Worm (Caenorhabditis elegans): ENCODE data around the gene unc-64.
A peak's percentile ranks its signal among the peaks of the same experiment; 100 is the strongest.

unc-64 gene

ce11 chrIII:13256438-13256928 is 20.6 kb upstream of the unc-64 start, which contains the start of gene F56A8.3 (continued):
- TF ChIP-seq nhr-84 (tag; optimal IDR thresholded peaks at IDR 0.05) = no peak
- TF ChIP-seq sup-37 (GFP tag; optimal IDR thresholded peaks at IDR 0.05) = no peak
- peak; percentile 60 for TF ChIP-seq irx-1 (tag; optimal IDR thresholded peaks at IDR 0.05)
- peak; percentile 99 to 100 for TF ChIP-seq efl-1 (optimal IDR thresholded peaks at IDR 0.05)
- peak; percentile 99 to 100 for TF ChIP-seq efl-1 (GFP tag; optimal IDR thresholded peaks at IDR 0.05 in 1 of 2)
- no peak for TF ChIP-seq lir-3 (tag; optimal IDR thresholded peaks at IDR 0.05; ENCODE audit: poor library complexity)
- TF ChIP-seq ceh-82 (tag; optimal IDR thresholded peaks at IDR 0.05) = peak; percentile 52 to 76 (median 58)
- no peak for TF ChIP-seq lin-14 (GFP tag; optimal IDR thresholded peaks at IDR 0.05)
- TF ChIP-seq nhr-12 (tag; optimal IDR thresholded peaks at IDR 0.05) = peak; percentile 7
- TF ChIP-seq dpl-1 (GFP tag; optimal IDR thresholded peaks at IDR 0.05) = peak; percentile 98 to 99 (median 99)
- TF ChIP-seq ceh-90 (tag; optimal IDR thresholded peaks at IDR 0.05) = no peak
- peak; percentile 75 for TF ChIP-seq mep-1 (tag; optimal IDR thresholded peaks at IDR 0.05)
- TF ChIP-seq dsc-1 (tag; optimal IDR thresholded peaks at IDR 0.05) = peak; percentile 78
- no peak for TF ChIP-seq nhr-28 (tag; optimal IDR thresholded peaks at IDR 0.05)
- TF ChIP-seq ceh-8 (GFP tag; optimal IDR thresholded peaks at IDR 0.05) = no peak
- TF ChIP-seq unc-62 (GFP tag; optimal IDR thresholded peaks at IDR 0.05) = no peak
- TF ChIP-seq snpc-4 (tag; optimal IDR thresholded peaks at IDR 0.05) = peak; percentile 37
- TF ChIP-seq ceh-88 (GFP tag; IDR thresholded peaks at IDR 0.05) = no peak
- peak; percentile 82 for TF ChIP-seq lin-39 (tag; optimal IDR thresholded peaks at IDR 0.05)
- TF ChIP-seq zag-1 (tag; optimal IDR thresholded peaks at IDR 0.05) = no peak
- no peak for TF ChIP-seq ztf-11 (tag; optimal IDR thresholded peaks at IDR 0.05)
- TF ChIP-seq ces-1 (GFP tag; optimal IDR thresholded peaks at IDR 0.05) = no peak
- no peak for TF ChIP-seq fkh-10 (GFP tag; optimal IDR thresholded peaks at IDR 0.05)
- no peak for TF ChIP-seq aha-1 (tag; optimal IDR thresholded peaks at IDR 0.05)
- TF ChIP-seq mab-9 (GFP tag; IDR thresholded peaks at IDR 0.05) = no peak
- TF ChIP-seq unc-86 (tag; optimal IDR thresholded peaks at IDR 0.05) = peak; percentile 19
- peak; percentile 86 for TF ChIP-seq snu-23 (GFP tag; optimal IDR thresholded peaks at IDR 0.05)
- no peak for TF ChIP-seq unc-30 (tag; optimal IDR thresholded peaks at IDR 0.05)
- peak; percentile 80 for TF ChIP-seq nhr-90 (tag; optimal IDR thresholded peaks at IDR 0.05; ENCODE audit: poor library complexity)
- TF ChIP-seq rnt-1 (tag; optimal IDR thresholded peaks at IDR 0.05) = peak; percentile 81
- TF ChIP-seq mdl-1 (tag; optimal IDR thresholded peaks at IDR 0.05) = peak in 1 of 2 experiments; percentile 60
- TF ChIP-seq grh-1 (GFP tag; IDR thresholded peaks at IDR 0.05) = no peak

DNA sequence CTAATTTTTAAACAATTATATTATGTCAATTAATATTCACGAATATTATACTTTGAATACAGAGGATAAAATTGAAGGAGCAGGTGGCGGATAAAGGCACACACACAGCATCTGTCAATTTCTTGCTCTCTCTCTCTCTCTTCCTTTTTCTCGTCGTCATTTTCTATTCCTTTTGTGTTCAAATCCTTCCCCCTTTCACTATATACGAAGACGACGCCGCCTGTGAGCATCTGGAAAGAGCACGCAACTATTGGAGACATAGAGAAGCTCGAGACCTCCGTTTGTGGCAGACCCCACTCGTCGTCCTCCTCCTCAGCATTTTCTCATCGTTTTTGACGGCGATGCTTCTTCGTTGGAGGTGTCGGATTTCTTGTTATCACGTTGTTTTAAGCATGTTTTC is 18.9 kb upstream of the unc-64 start:
- TF ChIP-seq F16B12.6 (tag; optimal IDR thresholded peaks at IDR 0.05) = peak; percentile 19
- TF ChIP-seq ceh-82 (tag; optimal IDR thresholded peaks at IDR 0.05) = peak in 2 of 3 experiments; percentile 10 to 27
- peak; percentile 71 for TF ChIP-seq lin-14 (GFP tag; optimal IDR thresholded peaks at IDR 0.05)
- peak; percentile 67 for TF ChIP-seq fkh-8 (tag; optimal IDR thresholded peaks at IDR 0.05)
- no peak for TF ChIP-seq hlh-4 (tag; optimal IDR thresholded peaks at IDR 0.05)
- no peak for TF ChIP-seq unc-30 (tag; optimal IDR thresholded peaks at IDR 0.05)
- TF ChIP-seq dsc-1 (tag; optimal IDR thresholded peaks at IDR 0.05) = peak; percentile 17
- no peak for TF ChIP-seq zag-1 (tag; optimal IDR thresholded peaks at IDR 0.05)
- TF ChIP-seq nhr-71 (tag; optimal IDR thresholded peaks at IDR 0.05) = peak; percentile 39
- no peak for TF ChIP-seq vab-15 (tag; optimal IDR thresholded peaks at IDR 0.05)
- TF ChIP-seq swsn-7 (tag; optimal IDR thresholded peaks at IDR 0.05) = peak; percentile 43
- TF ChIP-seq isw-1 (GFP tag; IDR thresholded peaks at IDR 0.05) = peak; percentile 5; the same call in 1 of the 2 replicates
- no peak for TF ChIP-seq efl-3 (GFP tag; optimal IDR thresholded peaks at IDR 0.05)
- peak; percentile 14 for TF ChIP-seq tbx-2 (tag; optimal IDR thresholded peaks at IDR 0.05)
- TF ChIP-seq lin-35 (GFP tag; optimal IDR thresholded peaks at IDR 0.05) = peak in 1 of 2 experiments; percentile 63
- peak; percentile 37 for TF ChIP-seq unc-86 (tag; optimal IDR thresholded peaks at IDR 0.05)
- TF ChIP-seq snu-23 (GFP tag; optimal IDR thresholded peaks at IDR 0.05) = peak; percentile 34
- no peak for TF ChIP-seq mdl-1 (tag; optimal IDR thresholded peaks at IDR 0.05)
- peak; percentile 45 to 57 for TF ChIP-seq efl-1 (optimal IDR thresholded peaks at IDR 0.05)
- peak in 1 of 2 experiments; percentile 28 for TF ChIP-seq efl-1 (GFP tag; optimal IDR thresholded peaks at IDR 0.05 in 1 of 2)
- TF ChIP-seq lsy-2 (tag; optimal IDR thresholded peaks at IDR 0.05) = peak in 1 of 2 experiments; percentile 29
- TF ChIP-seq ztf-11 (tag; optimal IDR thresholded peaks at IDR 0.05) = peak in 1 of 2 experiments; percentile 58
- TF ChIP-seq dpl-1 (GFP tag; optimal IDR thresholded peaks at IDR 0.05) = peak in 1 of 3 experiments; percentile 42
- peak; percentile 31 for TF ChIP-seq nhr-47 (tag; optimal IDR thresholded peaks at IDR 0.05)
